Worm (Caenorhabditis elegans) whole organism, L1 larva: ENCODE results near the gene str-12.

Experiments used
- C04F5.9 ChIP-seq: sonication (generic microtip); optimal IDR thresholded peaks from 2 replicates; lab custom pipeline; 2016; ENCODE audit warnings: missing genetic modification characterization, missing compliant biosample characterization
- C34B4.2 ChIP-seq: sonication (generic microtip); optimal IDR thresholded peaks from 2 replicates; lab custom pipeline; 2017; ENCODE audit warnings: mild to moderate bottlenecking, missing genetic modification characterization, missing compliant biosample characterization
- alr-1 ChIP-seq: fragments of 200-800 bp; sonication (Bioruptor generic); optimal IDR thresholded peaks from 2 replicates; lab custom pipeline; 2018; ENCODE audit warnings: borderline replicate concordance, mild to moderate bottlenecking, missing genetic modification characterization, missing compliant biosample characterization
- ama-1 ChIP-seq: fragments of 150-350 bp; optimal IDR thresholded peaks from 2 replicates; lab custom pipeline; 2014
- blmp-1 ChIP-seq: fragments of 150-350 bp; optimal IDR thresholded peaks from 2 replicates; lab custom pipeline; 2014; ENCODE audit warnings: missing biosample characterization, missing genetic modification characterization
- ceh-63 ChIP-seq: fragments of 200-800 bp; sonication (Bioruptor generic); optimal IDR thresholded peaks from 2 replicates; lab custom pipeline; 2018; ENCODE audit warnings: mild to moderate bottlenecking, missing genetic modification characterization, missing compliant biosample characterization
- dsc-1 ChIP-seq: sonication (generic microtip); optimal IDR thresholded peaks from 2 replicates; lab custom pipeline; 2016; ENCODE audit warnings: mild to moderate bottlenecking, missing genetic modification characterization, missing compliant biosample characterization
- efl-1 ChIP-seq, 4 experiments: fragments of 150-350 bp; optimal IDR thresholded peaks in 3 of 4; peaks in 1 of 4; 1 replicate in 1 of 4; 2 replicates in 3 of 4; lab custom pipeline; 2014; ENCODE audit warnings: missing biosample characterization in 2 of 4, missing genetic modification characterization in 2 of 4, missing genetic modification reagents in 2 of 4
- elt-3 ChIP-seq, 6 experiments: fragments of 150-350 bp in 1 of 6; sonication (generic microtip); optimal IDR thresholded peaks; 2 replicates each; lab custom pipeline; 2017 to 2018; ENCODE audit warnings: missing biosample characterization in 6 of 6, missing genetic modification characterization in 6 of 6, inconsistent platforms in 1 of 6
- ets-5 ChIP-seq: fragments of 200-800 bp; sonication (Bioruptor generic); IDR thresholded peaks from 2 replicates; pipeline ENCODE4 v1.3.6; 2022; ENCODE audit warnings: missing genetic modification characterization, missing compliant biosample characterization
- fkh-8 ChIP-seq: sonication (generic microtip); optimal IDR thresholded peaks from 2 replicates; lab custom pipeline; 2016; ENCODE audit warnings: mild to moderate bottlenecking, missing genetic modification characterization, missing compliant biosample characterization
- irx-1 ChIP-seq: sonication (generic microtip); optimal IDR thresholded peaks from 2 replicates; lab custom pipeline; 2016; ENCODE audit warnings: missing genetic modification characterization, missing compliant biosample characterization
- jun-1 ChIP-seq: fragments of 150-350 bp; optimal IDR thresholded peaks from 2 replicates; lab custom pipeline; 2014; ENCODE audit warnings: missing biosample characterization, missing genetic modification reagents, missing genetic modification characterization
- lin-14 ChIP-seq: fragments of 200-800 bp; sonication (Bioruptor generic); optimal IDR thresholded peaks from 2 replicates; lab custom pipeline; 2018; ENCODE audit warnings: mild to moderate bottlenecking, missing genetic modification characterization, moderate library complexity, missing compliant biosample characterization
- lin-35 ChIP-seq, 2 experiments: fragments of 150-350 bp; optimal IDR thresholded peaks; 2 replicates each; lab custom pipeline; 2014; ENCODE audit warnings: missing biosample characterization in 2 of 2, missing genetic modification characterization in 2 of 2, missing genetic modification reagents in 2 of 2
- lin-39 ChIP-seq: fragments of 150-350 bp; optimal IDR thresholded peaks from 2 replicates; lab custom pipeline; 2014; ENCODE audit warnings: missing biosample characterization, missing genetic modification reagents, missing genetic modification characterization
- lir-3 ChIP-seq: sonication (generic microtip); optimal IDR thresholded peaks from 2 replicates; lab custom pipeline; 2016; ENCODE audit warnings: mild to moderate bottlenecking, missing genetic modification characterization, moderate library complexity, missing compliant biosample characterization; ENCODE audit not compliant: poor library complexity
- mab-9 ChIP-seq: fragments of 200-800 bp; sonication (Bioruptor generic); IDR thresholded peaks from 2 replicates; pipeline ENCODE4 v1.3.6; 2022; ENCODE audit warnings: missing genetic modification reagents, missing genetic modification characterization, missing compliant biosample characterization
- mep-1 ChIP-seq: fragments of 150-350 bp; optimal IDR thresholded peaks from 2 replicates; lab custom pipeline; 2014; ENCODE audit warnings: missing biosample characterization, missing genetic modification characterization
- nhr-19 ChIP-seq: fragments of 200-800 bp; sonication (Bioruptor generic); conservative IDR thresholded peaks from 2 replicates; pipeline ENCODE4 v1.3.6; 2022; ENCODE audit warnings: missing genetic modification characterization, missing compliant biosample characterization
- nhr-20 ChIP-seq: sonication (generic microtip); optimal IDR thresholded peaks from 2 replicates; lab custom pipeline; 2016; ENCODE audit warnings: mild to moderate bottlenecking, missing genetic modification characterization, missing compliant biosample characterization
- nhr-237 ChIP-seq: fragments of 150-350 bp; optimal IDR thresholded peaks from 2 replicates; lab custom pipeline; 2014; ENCODE audit warnings: missing biosample characterization, missing genetic modification characterization
- nhr-47 ChIP-seq: sonication (generic microtip); optimal IDR thresholded peaks from 2 replicates; lab custom pipeline; 2016; ENCODE audit warnings: mild to moderate bottlenecking, missing genetic modification characterization, moderate library complexity, missing compliant biosample characterization
- nhr-71 ChIP-seq: sonication (generic microtip); optimal IDR thresholded peaks from 2 replicates; lab custom pipeline; 2016; ENCODE audit warnings: mild to moderate bottlenecking, missing genetic modification characterization, moderate library complexity, missing compliant biosample characterization
- nhr-77 ChIP-seq: fragments of 150-350 bp; optimal IDR thresholded peaks from 2 replicates; lab custom pipeline; 2014; ENCODE audit warnings: missing biosample characterization, missing genetic modification characterization
- nhr-84 ChIP-seq: sonication (generic microtip); optimal IDR thresholded peaks from 2 replicates; lab custom pipeline; 2017; ENCODE audit warnings: missing biosample characterization, missing genetic modification characterization
- nhr-85 ChIP-seq: sonication (generic microtip); peaks from one replicate; lab custom pipeline; 2016; ENCODE audit warnings: missing genetic modification characterization, inconsistent platforms, missing compliant biosample characterization
- nhr-90 ChIP-seq: sonication (generic microtip); optimal IDR thresholded peaks from 2 replicates; lab custom pipeline; 2016; ENCODE audit warnings: mild to moderate bottlenecking, missing genetic modification characterization, missing compliant biosample characterization; ENCODE audit not compliant: poor library complexity
- pqm-1 ChIP-seq: sonication (generic microtip); optimal IDR thresholded peaks from 3 replicates; lab custom pipeline; 2017; ENCODE audit warnings: missing biosample characterization, missing genetic modification characterization
- rnt-1 ChIP-seq: sonication (generic microtip); optimal IDR thresholded peaks from 2 replicates; lab custom pipeline; 2016; ENCODE audit warnings: mild to moderate bottlenecking, missing genetic modification characterization, moderate library complexity, missing compliant biosample characterization
- skn-1 ChIP-seq: fragments of 150-350 bp; optimal IDR thresholded peaks from 2 replicates; lab custom pipeline; 2014; ENCODE audit warnings: missing biosample characterization, missing genetic modification characterization
- snpc-4 ChIP-seq: fragments of 150-350 bp; optimal IDR thresholded peaks from 2 replicates; lab custom pipeline; 2014; ENCODE audit warnings: missing biosample characterization, missing genetic modification characterization
- snu-23 ChIP-seq: sonication (generic microtip); optimal IDR thresholded peaks from 2 replicates; lab custom pipeline; 2016; ENCODE audit warnings: missing genetic modification characterization, missing compliant biosample characterization
- sup-37 ChIP-seq: fragments of 200-800 bp; sonication (Bioruptor generic); optimal IDR thresholded peaks from 2 replicates; lab custom pipeline; 2018; ENCODE audit warnings: mild to moderate bottlenecking, missing genetic modification characterization, missing compliant biosample characterization
- swsn-7 ChIP-seq: sonication (generic microtip); optimal IDR thresholded peaks from 2 replicates; lab custom pipeline; 2016; ENCODE audit warnings: missing genetic modification characterization, missing compliant biosample characterization
- tlp-1 ChIP-seq: fragments of 150-350 bp; optimal IDR thresholded peaks from 2 replicates; lab custom pipeline; 2014; ENCODE audit warnings: missing biosample characterization, missing genetic modification characterization
- unc-62 ChIP-seq: fragments of 150-350 bp; optimal IDR thresholded peaks from 2 replicates; lab custom pipeline; 2014; ENCODE audit warnings: missing biosample characterization, missing genetic modification reagents, missing genetic modification characterization
- unc-86 ChIP-seq: sonication (generic microtip); optimal IDR thresholded peaks from 2 replicates; lab custom pipeline; 2016; ENCODE audit warnings: missing genetic modification characterization, missing compliant biosample characterization
- vab-15 ChIP-seq: sonication (generic microtip); optimal IDR thresholded peaks from 2 replicates; lab custom pipeline; 2017; ENCODE audit warnings: missing genotype, mild to moderate bottlenecking, missing genetic modification characterization, missing compliant biosample characterization
- xbp-1 ChIP-seq: sonication (generic microtip); optimal IDR thresholded peaks from 2 replicates; lab custom pipeline; 2016; ENCODE audit warnings: missing genetic modification characterization, missing compliant biosample characterization
- ztf-4 ChIP-seq: fragments of 150-350 bp; optimal IDR thresholded peaks from 2 replicates; lab custom pipeline; 2014; ENCODE audit warnings: missing biosample characterization, missing genetic modification characterization

The str-12 gene

ce11 chrV:15566511-15567178 is 44.0 kb upstream of the str-12 start (continued):
- TF ChIP-seq ets-5 (no peak), xbp-1 (tag; lab: Kevin White, UChicago) (peak; percentile 54), lin-35 (GFP tag; optimal IDR thresholded peaks at IDR 0.05; lab: Kevin White, UChicago) (peak; percentile 62 to 87), unc-86 (tag; lab: Kevin White, UChicago) (no peak), lin-39 (tag; lab: Kevin White, UChicago) (peak; percentile 70), C04F5.9 (tag; lab: Kevin White, UChicago) (peak; percentile 43), ztf-4 (peak; percentile 73), blmp-1 (tag; lab: Kevin White, UChicago) (peak; percentile 62), irx-1 (tag; lab: Kevin White, UChicago) (peak; percentile 52), ceh-63 (GFP tag; lab: Kevin White, UChicago) (no peak), dsc-1 (tag; lab: Kevin White, UChicago) (no peak), fkh-8 (peak; percentile 39), swsn-7 (tag; lab: Kevin White, UChicago) (peak; percentile 66), lin-14 (GFP tag; lab: Kevin White, UChicago) (peak; percentile 93), elt-3 (tag; optimal IDR thresholded peaks at IDR 0.05; lab: Kevin White, UChicago) (peak in 3 of 6 experiments; percentile 12 to 93 (median 70)), mep-1 (tag; lab: Kevin White, UChicago) (peak; percentile 80), nhr-84 (no peak), jun-1 (peak; percentile 71), nhr-77 (tag; lab: Kevin White, UChicago) (peak; percentile 17), lir-3 (tag; lab: Kevin White, UChicago) (peak; percentile 71), unc-62 (GFP tag; lab: Kevin White, UChicago) (no peak), tlp-1 (no peak), mab-9 (GFP tag; lab: Robert Waterston, UW) (peak; percentile 68), snu-23 (peak; percentile 92), skn-1 (tag; lab: Kevin White, UChicago) (peak; percentile 53), vab-15 (no peak), nhr-90 (tag; lab: Kevin White, UChicago) (peak; percentile 82), alr-1 (tag; lab: Kevin White, UChicago) (no peak), nhr-47 (tag; lab: Kevin White, UChicago) (peak; percentile 76), nhr-20 (peak; percentile 96), rnt-1 (tag; lab: Kevin White, UChicago) (peak; percentile 84), nhr-237 (tag; lab: Kevin White, UChicago) (no peak), efl-1 (optimal IDR thresholded peaks at IDR 0.05; lab: Kevin White, UChicago) (peak; percentile 53 to 65), efl-1 (GFP tag; optimal IDR thresholded peaks at IDR 0.05 in 1 of 2; lab: Kevin White, UChicago) (peak; percentile 60 to 96), nhr-85 (tag; lab: Kevin White, UChicago) (peak; percentile 89), snpc-4 (tag; lab: Kevin White, UChicago) (peak; percentile 36), pqm-1 (tag; lab: Kevin White, UChicago) (peak; percentile 66), nhr-19 (peak; percentile 100), C34B4.2 (tag; lab: Kevin White, UChicago) (no peak), ama-1 (peak; percentile 43), sup-37 (GFP tag; lab: Kevin White, UChicago) (peak; percentile 53), nhr-71 (peak; percentile 97)
- TF ChIP-seq, all 84 proteins: peak for 47

DNA sequence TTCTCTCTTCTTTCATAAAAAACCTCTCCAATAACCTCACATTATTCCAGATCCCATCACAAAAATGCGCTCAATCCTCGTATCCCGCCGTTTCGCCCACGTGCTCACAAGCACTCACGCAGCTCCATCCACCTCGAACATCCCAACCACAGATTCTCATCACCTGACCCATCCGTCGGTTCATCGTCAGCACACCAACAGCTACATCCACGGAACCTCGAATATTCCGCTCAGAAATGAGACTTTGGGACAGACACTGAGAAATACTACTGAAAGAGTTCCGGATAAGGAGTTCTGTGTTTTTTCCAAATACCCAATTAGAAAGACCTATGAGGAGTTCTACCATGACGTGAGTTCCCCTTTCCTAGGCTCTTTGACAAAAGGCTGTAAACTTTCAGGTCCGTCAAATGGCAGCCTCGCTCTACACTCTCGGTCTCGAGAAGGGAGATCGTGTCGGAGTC is 43.3 kb upstream of the str-12 start, which contains the start of gene acs-2:
Gene acs-2, plus strand, starts transcription at position 51 of the 461 bp plus-strand sequence.
- TF ChIP-seq unc-86 (tag; lab: Kevin White, UChicago) = no peak
- TF ChIP-seq lin-35 (GFP tag; optimal IDR thresholded peaks at IDR 0.05; lab: Kevin White, UChicago) = peak in 1 of 2 experiments; percentile 37
- no peak for TF ChIP-seq efl-1 (optimal IDR thresholded peaks at IDR 0.05; lab: Kevin White, UChicago)
- TF ChIP-seq efl-1 (GFP tag; optimal IDR thresholded peaks at IDR 0.05 in 1 of 2; lab: Kevin White, UChicago) = peak in 1 of 2 experiments; percentile 85
- TF ChIP-seq, all 84 proteins: peak for 2
